Worm (Caenorhabditis elegans) whole organism, young adult: ENCODE measurements around the gene ptp-5.2.

Source experiments
- B0336.3 ChIP-seq: fragments of 200-800 bp; sonication (Bioruptor generic); IDR thresholded peaks from 2 replicates; pipeline ENCODE4 v1.3.6; 2022; ENCODE audit warnings: missing genetic modification characterization, missing compliant biosample characterization
- C06A6.2 ChIP-seq: fragments of 200-800 bp; sonication (Bioruptor generic); conservative IDR thresholded peaks from 2 replicates; pipeline ENCODE4 v1.3.6; 2022; ENCODE audit warnings: missing genetic modification characterization, missing compliant biosample characterization
- D2030.7 ChIP-seq: fragments of 200-800 bp; sonication (Bioruptor generic); IDR thresholded peaks from 2 replicates; pipeline ENCODE4 v1.3.6; 2022; ENCODE audit warnings: missing genetic modification reagents, missing genetic modification characterization, missing compliant biosample characterization
- F23B12.7 ChIP-seq: sonication (generic microtip); optimal IDR thresholded peaks from 2 replicates; lab custom pipeline; 2017; ENCODE audit warnings: missing genetic modification characterization, mild to moderate bottlenecking, missing compliant biosample characterization, antibody characterized with exemption, moderate library complexity; ENCODE audit not compliant: insufficient read depth
- F49E8.2 ChIP-seq: sonication (generic microtip); optimal IDR thresholded peaks from 3 replicates; lab custom pipeline; 2017; ENCODE audit warnings: missing genetic modification characterization, mild to moderate bottlenecking, missing compliant biosample characterization, antibody characterized with exemption, moderate library complexity; ENCODE audit not compliant: insufficient read depth
- F52B5.7 ChIP-seq: sonication (generic microtip); optimal IDR thresholded peaks from 2 replicates; lab custom pipeline; 2016; ENCODE audit warnings: mild to moderate bottlenecking, missing genetic modification characterization, missing compliant biosample characterization
- Y56A3A.18 ChIP-seq: fragments of 200-800 bp; sonication (Bioruptor generic); IDR thresholded peaks from 2 replicates; pipeline ENCODE4 v1.3.6; 2022; ENCODE audit warnings: missing genetic modification reagents, missing genetic modification characterization, missing compliant biosample characterization
- Y67H2A.10 ChIP-seq: fragments of 200-800 bp; sonication (Bioruptor generic); conservative IDR thresholded peaks from 2 replicates; pipeline ENCODE4 v1.3.6; 2022; ENCODE audit warnings: missing genetic modification reagents, missing genetic modification characterization, missing compliant biosample characterization
- akir-1 ChIP-seq: fragments of 200-800 bp; sonication (Bioruptor generic); optimal IDR thresholded peaks from 2 replicates; lab custom pipeline; 2018; ENCODE audit warnings: mild to moderate bottlenecking, missing genetic modification characterization, moderate library complexity, missing compliant biosample characterization
- ama-1 ChIP-seq, 3 experiments: fragments of 150-350 bp in 1 of 3; sonication (generic microtip) in 2 of 3; optimal IDR thresholded peaks; 2 replicates each; lab custom pipeline; 2014 to 2018; ENCODE audit warnings: missing biosample characterization in 2 of 3, missing genetic modification characterization in 2 of 3, missing genetic modification reagents in 2 of 3
- aptf-2 ChIP-seq: fragments of 200-800 bp; sonication (Bioruptor generic); conservative IDR thresholded peaks from 2 replicates; pipeline ENCODE4 v1.3.6; 2022; ENCODE audit warnings: missing genetic modification reagents, missing genetic modification characterization, missing compliant biosample characterization
- atf-7 ChIP-seq: sonication (generic microtip); optimal IDR thresholded peaks from 2 replicates; lab custom pipeline; 2017; ENCODE audit warnings: mild to moderate bottlenecking, missing genetic modification characterization, missing compliant biosample characterization
- athp-1 ChIP-seq: sonication (generic microtip); optimal IDR thresholded peaks from 2 replicates; lab custom pipeline; 2017; ENCODE audit warnings: mild to moderate bottlenecking, missing genetic modification characterization, missing compliant biosample characterization
- attf-5 ChIP-seq: fragments of 200-800 bp; sonication (Bioruptor generic); optimal IDR thresholded peaks from 2 replicates; lab custom pipeline; 2018; ENCODE audit warnings: mild to moderate bottlenecking, missing genetic modification characterization, missing compliant biosample characterization
- bed-1 ChIP-seq: fragments of 200-800 bp; sonication (Bioruptor generic); IDR thresholded peaks from 2 replicates; pipeline ENCODE4 v1.3.6; 2022; ENCODE audit warnings: missing genetic modification reagents, missing genetic modification characterization, missing compliant biosample characterization
- ccch-3 ChIP-seq: fragments of 200-800 bp; sonication (Bioruptor generic); optimal IDR thresholded peaks from 2 replicates; lab custom pipeline; 2018; ENCODE audit warnings: mild to moderate bottlenecking, missing genetic modification characterization, missing compliant biosample characterization
- cebp-1 ChIP-seq, 2 experiments: fragments of 200-800 bp in 1 of 2; sonication (Bioruptor generic) in 1 of 2; sonication (generic microtip) in 1 of 2; IDR thresholded peaks in 1 of 2; optimal IDR thresholded peaks in 1 of 2; 2 replicates each; pipeline versions ENCODE4 v1.3.6 to Lab custom; 2017 to 2022; ENCODE audit warnings: missing compliant biosample characterization in 2 of 2, missing genetic modification characterization in 2 of 2, mild to moderate bottlenecking in 1 of 2, missing genetic modification reagents in 1 of 2, moderate library complexity in 1 of 2
- ceh-100 ChIP-seq: fragments of 200-800 bp; sonication (Bioruptor generic); IDR thresholded peaks from 2 replicates; pipeline ENCODE4 v1.3.6; 2022; ENCODE audit warnings: missing genetic modification reagents, missing genetic modification characterization, missing compliant biosample characterization
- ceh-40 ChIP-seq: fragments of 200-800 bp; sonication (Bioruptor generic); IDR thresholded peaks from 2 replicates; pipeline ENCODE4 v1.3.6; 2022; ENCODE audit warnings: missing genetic modification characterization, missing compliant biosample characterization
- die-1 ChIP-seq: sonication (generic microtip); optimal IDR thresholded peaks from 2 replicates; lab custom pipeline; 2016; ENCODE audit warnings: missing genotype, mild to moderate bottlenecking, missing genetic modification characterization, missing compliant biosample characterization
- dox-1 ChIP-seq: fragments of 200-800 bp; sonication (Bioruptor generic); IDR thresholded peaks from 2 replicates; pipeline ENCODE4 v1.3.6; 2022; ENCODE audit warnings: missing genetic modification reagents, missing genetic modification characterization, missing compliant biosample characterization
- dpl-1 ChIP-seq: fragments of 150-350 bp; optimal IDR thresholded peaks from 2 replicates; lab custom pipeline; 2014; ENCODE audit warnings: missing biosample characterization, missing genetic modification reagents, missing genetic modification characterization
- ekl-4 ChIP-seq: fragments of 200-800 bp; sonication (Bioruptor generic); IDR thresholded peaks from 2 replicates; pipeline ENCODE4 v1.3.6; 2022; ENCODE audit warnings: missing genetic modification reagents, missing genetic modification characterization, missing compliant biosample characterization
- lin-26 ChIP-seq: fragments of 200-800 bp; sonication (Bioruptor generic); IDR thresholded peaks from 2 replicates; pipeline ENCODE4 v1.3.6; 2022; ENCODE audit warnings: missing genetic modification reagents, missing genetic modification characterization, missing compliant biosample characterization
- lin-54 ChIP-seq: fragments of 200-800 bp; sonication (Bioruptor generic); optimal IDR thresholded peaks from 2 replicates; lab custom pipeline; 2018; ENCODE audit warnings: mild to moderate bottlenecking, missing genetic modification characterization, missing compliant biosample characterization
- lsl-1 ChIP-seq: fragments of 200-800 bp; sonication (Bioruptor generic); optimal IDR thresholded peaks from 2 replicates; lab custom pipeline; 2018; ENCODE audit warnings: mild to moderate bottlenecking, missing genetic modification characterization, moderate library complexity, missing compliant biosample characterization
- lsy-27 ChIP-seq: sonication (generic microtip); optimal IDR thresholded peaks from 2 replicates; lab custom pipeline; 2017; ENCODE audit warnings: missing genetic modification characterization, mild to moderate bottlenecking, missing compliant biosample characterization, antibody characterized with exemption, missing genotype, borderline replicate concordance; ENCODE audit not compliant: insufficient read depth
- madf-3 ChIP-seq: fragments of 200-800 bp; sonication (Bioruptor generic); IDR thresholded peaks from 2 replicates; pipeline ENCODE4 v1.3.6; 2022; ENCODE audit warnings: missing genetic modification reagents, missing genetic modification characterization, missing compliant biosample characterization
- madf-6 ChIP-seq: fragments of 200-800 bp; sonication (Bioruptor generic); IDR thresholded peaks from 2 replicates; pipeline ENCODE4 v1.3.6; 2022; ENCODE audit warnings: missing genetic modification reagents, missing genetic modification characterization, missing compliant biosample characterization
- mel-28 ChIP-seq: sonication (generic microtip); optimal IDR thresholded peaks from 2 replicates; lab custom pipeline; 2016; ENCODE audit warnings: borderline replicate concordance, mild to moderate bottlenecking, missing genetic modification characterization, missing compliant biosample characterization
- mes-4 ChIP-seq: sonication (generic microtip); optimal IDR thresholded peaks from 2 replicates; lab custom pipeline; 2016; ENCODE audit warnings: missing genotype, missing genetic modification characterization, missing compliant biosample characterization
- mxl-1 ChIP-seq: sonication (generic microtip); optimal IDR thresholded peaks from 2 replicates; lab custom pipeline; 2016; ENCODE audit warnings: missing genetic modification characterization, missing compliant biosample characterization
- nfya-2 ChIP-seq: fragments of 200-800 bp; sonication (Bioruptor generic); IDR thresholded peaks from 2 replicates; pipeline ENCODE4 v1.3.6; 2022; ENCODE audit warnings: missing genetic modification reagents, missing genetic modification characterization, missing compliant biosample characterization
- nfyb-1 ChIP-seq: fragments of 200-800 bp; sonication (Bioruptor generic); IDR thresholded peaks from 2 replicates; pipeline ENCODE4 v1.3.6; 2022; ENCODE audit warnings: missing genetic modification reagents, missing genetic modification characterization, missing compliant biosample characterization
- nhr-120 ChIP-seq: fragments of 200-800 bp; sonication (Bioruptor generic); IDR thresholded peaks from 2 replicates; pipeline ENCODE4 v1.3.6; 2022; ENCODE audit warnings: missing genetic modification characterization, missing compliant biosample characterization
- nhr-27 ChIP-seq: fragments of 200-800 bp; sonication (Bioruptor generic); optimal IDR thresholded peaks from 2 replicates; lab custom pipeline; 2018; ENCODE audit warnings: mild to moderate bottlenecking, missing genetic modification characterization, moderate library complexity, missing compliant biosample characterization
- nhr-80 ChIP-seq: sonication (generic microtip); optimal IDR thresholded peaks from 2 replicates; lab custom pipeline; 2016; ENCODE audit warnings: missing genetic modification characterization, missing compliant biosample characterization
- pha-4 ChIP-seq: fragments of 150-350 bp; sonication (generic microtip); optimal IDR thresholded peaks from 2 replicates; lab custom pipeline; 2014; ENCODE audit warnings: missing biosample characterization, missing genetic modification reagents, missing genetic modification characterization
- sdz-38 ChIP-seq: sonication (generic microtip); optimal IDR thresholded peaks from 2 replicates; lab custom pipeline; 2016; ENCODE audit warnings: missing genotype, missing genetic modification characterization, missing compliant biosample characterization
- snpc-4 ChIP-seq, 5 experiments: fragments of 150-350 bp in 1 of 5; sonication (generic microtip) in 4 of 5; optimal IDR thresholded peaks; 2 replicates each; lab custom pipeline; 2014 to 2018; ENCODE audit warnings: missing genetic modification characterization in 5 of 5, missing biosample characterization in 3 of 5, antibody characterized with exemption in 2 of 5, mild to moderate bottlenecking in 2 of 5, missing compliant biosample characterization in 2 of 5, missing genotype in 2 of 5, moderate library complexity in 2 of 5, missing genetic modification reagents in 1 of 5
- tbp1 ChIP-seq: fragments of 200-800 bp; sonication (Bioruptor generic); optimal IDR thresholded peaks from 2 replicates; lab custom pipeline; 2018; ENCODE audit warnings: mild to moderate bottlenecking, missing genetic modification characterization, missing compliant biosample characterization
- tlf-1 ChIP-seq: fragments of 200-800 bp; sonication (Bioruptor generic); optimal IDR thresholded peaks from 2 replicates; lab custom pipeline; 2018; ENCODE audit warnings: mild to moderate bottlenecking, missing genetic modification characterization, missing compliant biosample characterization
- unc-130 ChIP-seq: sonication (generic microtip); optimal IDR thresholded peaks from 2 replicates; lab custom pipeline; 2016; ENCODE audit warnings: missing genetic modification reagents, missing genetic modification characterization, missing compliant biosample characterization
- xnd-1 ChIP-seq: sonication (generic microtip); optimal IDR thresholded peaks from 2 replicates; lab custom pipeline; 2016; ENCODE audit warnings: missing genotype, missing genetic modification reagents, missing genetic modification characterization, missing compliant biosample characterization
- ztf-18 ChIP-seq: sonication (generic microtip); optimal IDR thresholded peaks from 2 replicates; lab custom pipeline; 2016; ENCODE audit warnings: missing genotype, mild to moderate bottlenecking, missing genetic modification characterization, missing compliant biosample characterization
- ztf-26 ChIP-seq: sonication (generic microtip); optimal IDR thresholded peaks from 2 replicates; lab custom pipeline; 2017; ENCODE audit warnings: missing genetic modification characterization, missing compliant biosample characterization
- ztf-3 ChIP-seq: fragments of 200-800 bp; sonication (Bioruptor generic); optimal IDR thresholded peaks from 2 replicates; lab custom pipeline; 2018; ENCODE audit warnings: mild to moderate bottlenecking, missing genetic modification characterization, missing compliant biosample characterization

ptp-5.2 gene

DNA sequence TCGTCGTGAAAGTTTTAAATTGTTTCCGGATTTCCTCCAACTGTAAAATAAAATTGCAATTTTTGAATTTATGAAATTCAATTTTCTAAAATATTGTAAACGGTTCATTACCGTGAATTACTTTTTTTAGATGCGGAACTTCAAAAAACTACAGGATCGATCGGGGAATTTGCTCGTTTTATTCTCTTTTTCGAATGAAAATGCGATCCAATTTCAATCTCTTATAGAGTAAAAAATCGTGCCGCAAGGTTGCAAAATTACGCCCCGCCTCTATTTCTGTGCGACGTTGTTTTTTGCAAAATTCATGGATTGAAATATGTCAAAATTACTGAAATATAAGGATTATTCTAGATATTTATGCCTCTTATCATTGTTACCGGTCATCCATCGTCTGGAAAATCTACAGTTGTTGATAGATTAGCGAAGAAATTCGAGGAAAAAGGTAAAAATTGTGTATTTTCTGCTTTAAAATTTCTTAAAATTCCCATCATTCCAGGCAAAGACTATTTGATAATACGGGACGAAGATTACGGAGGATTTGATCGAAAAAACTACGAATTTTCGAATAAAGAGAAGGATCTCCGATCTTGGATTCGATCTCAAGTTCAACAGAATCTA is 8.6 kb upstream of the ptp-5.2 start, which contains the start of gene Y57G11C.43 (continued):
- TF ChIP-seq ama-1 (optimal IDR thresholded peaks at IDR 0.05; lab: Kevin White, UChicago): no peak
- TF ChIP-seq ama-1 (GFP tag; optimal IDR thresholded peaks at IDR 0.05; lab: Kevin White, UChicago): peak; percentile 11 to 37
- no peak for TF ChIP-seq pha-4 (tag; lab: Kevin White, UChicago)
- no peak for TF ChIP-seq Y67H2A.10 (GFP tag; lab: Robert Waterston, UW)
- no peak for TF ChIP-seq madf-3 (GFP tag; lab: Robert Waterston, UW)
- no peak for TF ChIP-seq ztf-3 (GFP tag; lab: Kevin White, UChicago)
- TF ChIP-seq sdz-38 (tag; lab: Kevin White, UChicago): no peak
- no peak for TF ChIP-seq snpc-4 (GFP tag; optimal IDR thresholded peaks at IDR 0.05; lab: Kevin White, UChicago)
- TF ChIP-seq snpc-4 (tag; optimal IDR thresholded peaks at IDR 0.05; lab: Kevin White, UChicago): peak in 3 of 4 experiments; percentile 25 to 92 (median 76)
- TF ChIP-seq akir-1 (GFP tag; lab: Kevin White, UChicago): no peak
- no peak for TF ChIP-seq F52B5.7
- TF ChIP-seq bed-1 (GFP tag; lab: Robert Waterston, UW): no peak
- no peak for TF ChIP-seq ztf-26 (tag; lab: Kevin White, UChicago)
- TF ChIP-seq lsl-1 (GFP tag; lab: Kevin White, UChicago): peak; percentile 2
- no peak for TF ChIP-seq cebp-1 (GFP tag; IDR thresholded peaks at IDR 0.05; lab: Robert Waterston, UW)
- peak; percentile 21 for TF ChIP-seq cebp-1 (tag; optimal IDR thresholded peaks at IDR 0.05; lab: Kevin White, UChicago)
- no peak for TF ChIP-seq atf-7 (tag; lab: Kevin White, UChicago)
- 0 out of 2 replicates have a peak, but pooled peaks have one; percentile 31 for TF ChIP-seq B0336.3
- TF ChIP-seq F23B12.7 (tag; lab: Kevin White, UChicago): no peak
- TF ChIP-seq tbp1 (GFP tag; lab: Kevin White, UChicago): peak; percentile 26
- peak; percentile 55 for TF ChIP-seq ekl-4
- TF ChIP-seq madf-6 (GFP tag; lab: Robert Waterston, UW): peak; percentile 56
- TF ChIP-seq Y56A3A.18 (GFP tag; lab: Robert Waterston, UW): no peak
- TF ChIP-seq die-1 (tag; lab: Kevin White, UChicago): no peak
- 0 out of 2 replicates have a peak, but pooled peaks have one; percentile 25 for TF ChIP-seq nfyb-1 (GFP tag; lab: Robert Waterston, UW)
- peak; percentile 34 for TF ChIP-seq athp-1 (tag; lab: Kevin White, UChicago)
- TF ChIP-seq nhr-80 (tag; lab: Kevin White, UChicago): no peak
- TF ChIP-seq unc-130 (GFP tag; lab: Kevin White, UChicago): peak; percentile 28
- TF ChIP-seq mxl-1: no peak
- TF ChIP-seq lin-26 (GFP tag; lab: Robert Waterston, UW): no peak
- no peak for TF ChIP-seq aptf-2
- no peak for TF ChIP-seq nhr-120 (GFP tag; lab: Robert Waterston, UW)
- no peak for TF ChIP-seq mel-28 (tag; lab: Kevin White, UChicago)
- no peak for TF ChIP-seq ceh-40 (GFP tag; lab: Robert Waterston, UW)
- no peak for TF ChIP-seq mes-4 (tag; lab: Kevin White, UChicago)
- no peak for TF ChIP-seq ztf-18 (tag; lab: Kevin White, UChicago)
- no peak for TF ChIP-seq nhr-27 (tag; lab: Kevin White, UChicago)
- TF ChIP-seq dox-1 (GFP tag; lab: Robert Waterston, UW): no peak
- TF ChIP-seq ceh-100 (GFP tag; lab: Robert Waterston, UW): no peak
- no peak for TF ChIP-seq C06A6.2 (GFP tag; lab: Robert Waterston, UW)
- TF ChIP-seq dpl-1 (GFP tag; lab: Kevin White, UChicago): no peak
- peak; percentile 22 for TF ChIP-seq tlf-1 (GFP tag; lab: Kevin White, UChicago)
- TF ChIP-seq F49E8.2 (tag; lab: Kevin White, UChicago): no peak
- peak; percentile 21 for TF ChIP-seq lin-54
- TF ChIP-seq nfya-2: no peak
- no peak for TF ChIP-seq attf-5 (GFP tag; lab: Kevin White, UChicago)
- 0 out of 2 replicates have a peak, but pooled peaks have one; percentile 31 for TF ChIP-seq D2030.7 (GFP tag; lab: Robert Waterston, UW)
- TF ChIP-seq ccch-3: no peak
- TF ChIP-seq xnd-1 (tag; lab: Kevin White, UChicago): peak; percentile 16
- TF ChIP-seq lsy-27 (tag; lab: Kevin White, UChicago): no peak
